Worm (Caenorhabditis elegans) whole organism, mixed stage, embryonic: ENCODE measurements around the gene npr-35.

Experiments used
- elt-3 ChIP-seq: fragments of 150-350 bp; optimal IDR thresholded peaks from 2 replicates; lab custom pipeline; 2014; ENCODE audit warnings: missing biosample characterization, missing genetic modification characterization
- lsy-2 ChIP-seq: fragments of 150-350 bp; optimal IDR thresholded peaks from 2 replicates; lab custom pipeline; 2014; ENCODE audit warnings: missing biosample characterization, missing genetic modification characterization
- mab-5 ChIP-seq: fragments of 150-350 bp; optimal IDR thresholded peaks from 2 replicates; lab custom pipeline; 2014; ENCODE audit warnings: missing biosample characterization, missing genetic modification characterization
- nhr-237 ChIP-seq: fragments of 150-350 bp; optimal IDR thresholded peaks from 2 replicates; lab custom pipeline; 2014; ENCODE audit warnings: missing biosample characterization, missing genetic modification characterization
- sptf-1 ChIP-seq: sonication (generic microtip); optimal IDR thresholded peaks from 2 replicates; lab custom pipeline; 2017; ENCODE audit warnings: mild to moderate bottlenecking, missing genetic modification characterization, moderate library complexity, missing compliant biosample characterization
- ztf-11 ChIP-seq: fragments of 150-350 bp; optimal IDR thresholded peaks from 2 replicates; lab custom pipeline; 2014; ENCODE audit warnings: missing biosample characterization, missing genetic modification characterization

- TF ChIP-seq ztf-11 (no peak), sptf-1 (tag; lab: Kevin White, UChicago) (no peak), mab-5 (no peak), elt-3 (tag; lab: Kevin White, UChicago) (no peak), nhr-237 (tag; lab: Kevin White, UChicago) (no peak), lsy-2 (tag; lab: Kevin White, UChicago) (no peak)
These were observed 45.3 kb upstream of the npr-35 start, which contains the start of gene flp-13 for ce11 chrIV:7698320-7698719.
